Fruit fly (Drosophila melanogaster) whole organism, wandering third instar larva: ENCODE data around the gene hth.

Experiments
- Abd-B ChIP-seq: fragments of >200 bp; optimal IDR thresholded peaks from 2 replicates; lab custom pipeline; 2017; ENCODE audit warnings: missing biosample characterization, missing genetic modification characterization
- CG32264 ChIP-seq: fragments of 200-800 bp; sonication (Bioruptor generic); optimal IDR thresholded peaks from 2 replicates; lab custom pipeline; 2016; ENCODE audit warnings: missing biosample characterization, missing genetic modification characterization
- CG9705 ChIP-seq: fragments of 200-800 bp; sonication (Bioruptor generic); optimal IDR thresholded peaks from 2 replicates; lab custom pipeline; 2018; ENCODE audit warnings: missing biosample characterization, mild to moderate bottlenecking, missing genetic modification characterization
- CrebA ChIP-seq: fragments of 200-800 bp; sonication (Bioruptor generic); optimal IDR thresholded peaks from 2 replicates; lab custom pipeline; 2016; ENCODE audit warnings: missing biosample characterization, mild to moderate bottlenecking, missing genetic modification characterization, borderline replicate concordance
- Dif ChIP-seq: fragments of 200-275, 200-300 bp; sonication (Bioruptor generic); optimal IDR thresholded peaks from 2 replicates; lab custom pipeline; 2018; ENCODE audit warnings: missing biosample characterization, missing genetic modification characterization; ENCODE audit not compliant: partially characterized antibody
- GATAd ChIP-seq: sonication (Bioruptor generic); optimal IDR thresholded peaks from 2 replicates; lab custom pipeline; 2016; ENCODE audit warnings: missing biosample characterization, missing genetic modification characterization
- HLH106 ChIP-seq: fragments of 200-800 bp; optimal IDR thresholded peaks from 3 replicates; lab custom pipeline; 2019; ENCODE audit warnings: missing biosample characterization, mild to moderate bottlenecking, missing genetic modification characterization, moderate library complexity
- Hnf4 ChIP-seq: fragments of 200-800 bp; sonication (Bioruptor generic); optimal IDR thresholded peaks from 2 replicates; lab custom pipeline; 2016; ENCODE audit warnings: missing biosample characterization, mild to moderate bottlenecking, missing genetic modification characterization
- Hr78 ChIP-seq: fragments of >200 bp; optimal IDR thresholded peaks from 2 replicates; lab custom pipeline; 2017; ENCODE audit warnings: missing biosample characterization, missing genetic modification characterization
- Hr83 ChIP-seq: fragments of 200-300 bp; sonication (Bioruptor generic); optimal IDR thresholded peaks from 2 replicates; lab custom pipeline; 2016; ENCODE audit warnings: missing biosample characterization, mild to moderate bottlenecking, missing genetic modification characterization, moderate library complexity; ENCODE audit not compliant: poor library complexity, severe bottlenecking
- Jra ChIP-seq: sonication (Bioruptor generic); optimal IDR thresholded peaks from 2 replicates; lab custom pipeline; 2016; ENCODE audit warnings: missing biosample characterization, missing genetic modification characterization
- Mio ChIP-seq: sonication (Bioruptor generic); optimal IDR thresholded peaks from 2 replicates; lab custom pipeline; 2016; ENCODE audit warnings: missing biosample characterization, missing genetic modification characterization
- Myc ChIP-seq: fragments of >200 bp; optimal IDR thresholded peaks from 2 replicates; lab custom pipeline; 2017
- N ChIP-seq: fragments of >200 bp; optimal IDR thresholded peaks from 2 replicates; lab custom pipeline; 2018; ENCODE audit warnings: missing biosample characterization, missing external identifiers, missing genetic modification characterization
- OdsH ChIP-seq: fragments of 200-800 bp; sonication (Bioruptor generic); optimal IDR thresholded peaks from 2 replicates; lab custom pipeline; 2016; ENCODE audit warnings: missing biosample characterization, mild to moderate bottlenecking, missing genetic modification characterization
- Sp1 ChIP-seq: fragments of 200-800 bp; sonication (Bioruptor generic); optimal IDR thresholded peaks from 3 replicates; lab custom pipeline; 2019; ENCODE audit warnings: missing biosample characterization, mild to moderate bottlenecking, missing genetic modification characterization, moderate library complexity
- Vsx2 ChIP-seq: fragments of 200-300, 225-300 bp; sonication (Bioruptor generic); optimal IDR thresholded peaks from 2 replicates; lab custom pipeline; 2018; ENCODE audit warnings: missing biosample characterization, missing genetic modification characterization; ENCODE audit not compliant: partially characterized antibody
- br ChIP-seq: fragments of 200-800 bp; sonication (Bioruptor generic); optimal IDR thresholded peaks from 2 replicates; lab custom pipeline; 2016; ENCODE audit warnings: missing biosample characterization, missing genetic modification characterization
- dmrt93B ChIP-seq: fragments of 200-800 bp; sonication (Bioruptor generic); optimal IDR thresholded peaks from 2 replicates; lab custom pipeline; 2018; ENCODE audit warnings: missing biosample characterization, mild to moderate bottlenecking, missing genetic modification characterization
- dsf ChIP-seq: sonication (Bioruptor generic); optimal IDR thresholded peaks from 2 replicates; lab custom pipeline; 2016; ENCODE audit warnings: missing biosample characterization, missing genetic modification characterization, borderline replicate concordance
- ey ChIP-seq: fragments of 200-800 bp; sonication (Bioruptor generic); optimal IDR thresholded peaks from 2 replicates; lab custom pipeline; 2016; ENCODE audit warnings: missing biosample characterization, missing genetic modification characterization
- foxo ChIP-seq, 2 experiments: fragments of 200-800 bp; sonication (Bioruptor generic); optimal IDR thresholded peaks; 2 replicates in 1 of 2; 3 replicates in 1 of 2; lab custom pipeline; 2016 to 2017; ENCODE audit warnings: missing biosample characterization in 2 of 2, missing genetic modification characterization in 2 of 2
- fru ChIP-seq: fragments of 200-800 bp; sonication (Bioruptor generic); optimal IDR thresholded peaks from 3 replicates; lab custom pipeline; 2016; ENCODE audit warnings: missing biosample characterization, mild to moderate bottlenecking, missing genetic modification characterization
- h ChIP-seq: fragments of 200-800 bp; sonication (Bioruptor generic); optimal IDR thresholded peaks from 3 replicates; lab custom pipeline; 2016; ENCODE audit warnings: missing biosample characterization, mild to moderate bottlenecking, missing genetic modification characterization
- jim ChIP-seq: fragments of 175-275, 200-325 bp; sonication (Bioruptor generic); optimal IDR thresholded peaks from 2 replicates; lab custom pipeline; 2016; ENCODE audit warnings: missing biosample characterization, mild to moderate bottlenecking, missing genetic modification characterization
- lola ChIP-seq: fragments of >200 bp; optimal IDR thresholded peaks from 2 replicates; lab custom pipeline; 2017; ENCODE audit warnings: missing biosample characterization, missing genetic modification characterization
- pan ChIP-seq: fragments of >200 bp; optimal IDR thresholded peaks from 2 replicates; lab custom pipeline; 2017
- psq ChIP-seq: fragments of 200-800 bp; sonication (Bioruptor generic); optimal IDR thresholded peaks from 3 replicates; lab custom pipeline; 2017; ENCODE audit warnings: missing biosample characterization, mild to moderate bottlenecking, missing genetic modification characterization, moderate library complexity
- rgr ChIP-seq: fragments of 200-800 bp; sonication (Bioruptor generic); optimal IDR thresholded peaks from 3 replicates; lab custom pipeline; 2016; ENCODE audit warnings: missing biosample characterization, mild to moderate bottlenecking, missing genetic modification characterization
- sage ChIP-seq: fragments of 200-800 bp; sonication (Bioruptor generic); optimal IDR thresholded peaks from 2 replicates; lab custom pipeline; 2016; ENCODE audit warnings: missing biosample characterization, mild to moderate bottlenecking, missing genetic modification characterization
- sv ChIP-seq: fragments of 200-800 bp; sonication (Bioruptor generic); optimal IDR thresholded peaks from 3 replicates; lab custom pipeline; 2016; ENCODE audit warnings: missing biosample characterization, missing genetic modification characterization
- tai ChIP-seq: sonication (Bioruptor generic); optimal IDR thresholded peaks from 2 replicates; lab custom pipeline; 2016; ENCODE audit warnings: missing biosample characterization, missing genetic modification characterization
- usp ChIP-seq: fragments of >200 bp; optimal IDR thresholded peaks from 2 replicates; lab custom pipeline; 2017; ENCODE audit warnings: missing biosample characterization, missing genetic modification characterization
- woc ChIP-seq: sonication (Bioruptor generic); optimal IDR thresholded peaks from 2 replicates; lab custom pipeline; 2016; ENCODE audit warnings: missing biosample characterization, mild to moderate bottlenecking, missing genetic modification characterization

The hth gene

dm6 chr3R:10647171-10647570 is 7.8 kb upstream of the hth start:
- no peak for TF ChIP-seq Abd-B (GFP tag; lab: Kevin White, UChicago)
- no peak for TF ChIP-seq jim (GFP tag; lab: Kevin White, UChicago)

- TF ChIP-seq Dif (GFP tag; lab: Kevin White, UChicago) (no peak), ey (GFP tag; lab: Kevin White, UChicago) (no peak), dmrt93B (GFP tag; lab: Kevin White, UChicago) (no peak), fru (no peak), Hr78 (GFP tag; lab: Kevin White, UChicago) (no peak), dsf (GFP tag; lab: Kevin White, UChicago) (no peak), lola (GFP tag; lab: Kevin White, UChicago) (no peak), usp (no peak), CrebA (GFP tag; lab: Kevin White, UChicago) (no peak), br (no peak), Vsx2 (GFP tag; lab: Kevin White, UChicago) (no peak), woc (no peak), rgr (no peak), CG9705 (GFP tag; lab: Kevin White, UChicago) (no peak), h (no peak)
Measured at dm6 chr3R:10645508-10645907, 6.1 kb upstream of the hth start.

- TF ChIP-seq GATAd (GFP tag; lab: Kevin White, UChicago) (no peak), foxo (GFP tag; optimal IDR thresholded peaks at IDR 0.05; lab: Kevin White, UChicago) (peak in 1 of 2 experiments; percentile 21), Hr83 (peak; percentile 13), Hnf4 (GFP tag; lab: Kevin White, UChicago) (no peak), N (GFP tag; lab: Kevin White, UChicago) (no peak), CG9705 (GFP tag; lab: Kevin White, UChicago) (no peak), br (peak; percentile 9), sage (GFP tag; lab: Kevin White, UChicago) (no peak), sv (GFP tag; lab: Kevin White, UChicago) (no peak), HLH106 (peak; percentile 7), Sp1 (GFP tag; lab: Kevin White, UChicago) (peak; percentile 37), Mio (GFP tag; lab: Kevin White, UChicago) (no peak), Myc (lab: Kevin White, UChicago) (no peak), CG32264 (GFP tag; lab: Kevin White, UChicago) (no peak), psq (GFP tag; lab: Kevin White, UChicago) (peak; percentile 2), CrebA (GFP tag; lab: Kevin White, UChicago) (no peak), rgr (peak; percentile 36), OdsH (no peak), Abd-B (GFP tag; lab: Kevin White, UChicago) (no peak), Vsx2 (GFP tag; lab: Kevin White, UChicago) (no peak), h (peak; percentile 10), Hr78 (GFP tag; lab: Kevin White, UChicago) (no peak)
Measured at dm6 chr3R:10643077-10643784, 3.9 kb upstream of the hth start.

dm6 chr3R:10641284-10641683 is 1.9 kb upstream of the hth start:
- TF ChIP-seq Dif (GFP tag; lab: Kevin White, UChicago) (no peak), dmrt93B (GFP tag; lab: Kevin White, UChicago) (no peak), Jra (GFP tag; lab: Kevin White, UChicago) (no peak), pan (lab: Kevin White, UChicago) (no peak), h (peak; percentile 35), foxo (GFP tag; optimal IDR thresholded peaks at IDR 0.05; lab: Kevin White, UChicago) (peak in 1 of 2 experiments; percentile 41), ey (GFP tag; lab: Kevin White, UChicago) (peak; percentile 23), Hnf4 (GFP tag; lab: Kevin White, UChicago) (peak; percentile 9), rgr (peak; percentile 24), tai (no peak), usp (no peak), br (no peak), Hr83 (no peak), CrebA (GFP tag; lab: Kevin White, UChicago) (no peak), HLH106 (no peak), fru (peak; percentile 19), Sp1 (GFP tag; lab: Kevin White, UChicago) (peak; percentile 5), psq (GFP tag; lab: Kevin White, UChicago) (no peak), OdsH (peak; percentile 22), sv (GFP tag; lab: Kevin White, UChicago) (peak; percentile 58)
